Worm (Caenorhabditis elegans) whole organism, L1 larva: ENCODE data around the gene F13H8.8.

Experiments used
- C16A3.4 ChIP-seq: fragments of 150-350 bp; optimal IDR thresholded peaks from 2 replicates; lab custom pipeline; 2014; ENCODE audit warnings: missing biosample characterization, missing genetic modification characterization
- Y116A8C.19 ChIP-seq: sonication (generic microtip); optimal IDR thresholded peaks from 2 replicates; lab custom pipeline; 2016; ENCODE audit warnings: missing compliant biosample characterization, missing genetic modification characterization, borderline replicate concordance
- alr-1 ChIP-seq: fragments of 200-800 bp; sonication (Bioruptor generic); optimal IDR thresholded peaks from 2 replicates; lab custom pipeline; 2018; ENCODE audit warnings: borderline replicate concordance, mild to moderate bottlenecking, missing genetic modification characterization, missing compliant biosample characterization
- blmp-1 ChIP-seq: fragments of 150-350 bp; optimal IDR thresholded peaks from 2 replicates; lab custom pipeline; 2014; ENCODE audit warnings: missing biosample characterization, missing genetic modification characterization
- ceh-8 ChIP-seq: fragments of 200-800 bp; sonication (Bioruptor generic); optimal IDR thresholded peaks from 2 replicates; lab custom pipeline; 2018; ENCODE audit warnings: mild to moderate bottlenecking, missing genetic modification characterization, moderate library complexity, missing compliant biosample characterization
- ceh-82 ChIP-seq, 3 experiments: fragments of 150-350 bp in 1 of 3; sonication (generic microtip) in 2 of 3; optimal IDR thresholded peaks; 2 replicates each; lab custom pipeline; 2014 to 2017; ENCODE audit warnings: missing biosample characterization in 3 of 3, missing genetic modification characterization in 3 of 3
- ceh-90 ChIP-seq: sonication (generic microtip); optimal IDR thresholded peaks from 2 replicates; lab custom pipeline; 2016; ENCODE audit warnings: missing genetic modification characterization, missing compliant biosample characterization
- dpl-1 ChIP-seq, 3 experiments: fragments of 150-350 bp in 2 of 3; sonication (generic microtip) in 1 of 3; optimal IDR thresholded peaks; 2 replicates each; lab custom pipeline; 2014 to 2017; ENCODE audit warnings: missing biosample characterization in 3 of 3, missing genetic modification characterization in 3 of 3, missing genetic modification reagents in 3 of 3
- dsc-1 ChIP-seq: sonication (generic microtip); optimal IDR thresholded peaks from 2 replicates; lab custom pipeline; 2016; ENCODE audit warnings: mild to moderate bottlenecking, missing genetic modification characterization, missing compliant biosample characterization
- efl-1 ChIP-seq, 4 experiments: fragments of 150-350 bp; optimal IDR thresholded peaks in 3 of 4; peaks in 1 of 4; 1 replicate in 1 of 4; 2 replicates in 3 of 4; lab custom pipeline; 2014; ENCODE audit warnings: missing biosample characterization in 2 of 4, missing genetic modification characterization in 2 of 4, missing genetic modification reagents in 2 of 4
- efl-3 ChIP-seq: fragments of 200-800 bp; sonication (Bioruptor generic); optimal IDR thresholded peaks from 2 replicates; lab custom pipeline; 2018; ENCODE audit warnings: mild to moderate bottlenecking, missing genetic modification characterization, missing compliant biosample characterization
- egl-13 ChIP-seq: sonication (generic microtip); optimal IDR thresholded peaks from 2 replicates; lab custom pipeline; 2016; ENCODE audit warnings: missing genotype, missing genetic modification reagents, missing genetic modification characterization, missing compliant biosample characterization
- egl-27 ChIP-seq, 2 experiments: fragments of 150-350 bp in 1 of 2; sonication (generic microtip); optimal IDR thresholded peaks; 3 replicates each; lab custom pipeline; 2017 to 2018; ENCODE audit warnings: missing biosample characterization in 2 of 2, missing genetic modification characterization in 2 of 2, missing genetic modification reagents in 2 of 2
- elt-2 ChIP-seq: sonication (generic microtip); optimal IDR thresholded peaks from 2 replicates; lab custom pipeline; 2016; ENCODE audit warnings: missing genetic modification characterization, mild to moderate bottlenecking, inconsistent platforms, missing compliant biosample characterization, missing genetic modification reagents
- fkh-4 ChIP-seq: sonication (generic microtip); optimal IDR thresholded peaks from 2 replicates; lab custom pipeline; 2016; ENCODE audit warnings: missing compliant biosample characterization, missing genetic modification characterization, borderline replicate concordance
- fkh-8 ChIP-seq: sonication (generic microtip); optimal IDR thresholded peaks from 2 replicates; lab custom pipeline; 2016; ENCODE audit warnings: mild to moderate bottlenecking, missing genetic modification characterization, missing compliant biosample characterization
- fos-1 ChIP-seq: fragments of 150-350 bp; optimal IDR thresholded peaks from 2 replicates; lab custom pipeline; 2014; ENCODE audit warnings: missing biosample characterization, missing genetic modification characterization
- hlh-4 ChIP-seq: sonication (generic microtip); optimal IDR thresholded peaks from 2 replicates; lab custom pipeline; 2016; ENCODE audit warnings: mild to moderate bottlenecking, missing genetic modification characterization, missing compliant biosample characterization
- irx-1 ChIP-seq: sonication (generic microtip); optimal IDR thresholded peaks from 2 replicates; lab custom pipeline; 2016; ENCODE audit warnings: missing genetic modification characterization, missing compliant biosample characterization
- jun-1 ChIP-seq: fragments of 150-350 bp; optimal IDR thresholded peaks from 2 replicates; lab custom pipeline; 2014; ENCODE audit warnings: missing biosample characterization, missing genetic modification reagents, missing genetic modification characterization
- lin-13 ChIP-seq: fragments of 150-350 bp; optimal IDR thresholded peaks from 2 replicates; lab custom pipeline; 2014; ENCODE audit warnings: missing biosample characterization, missing genetic modification reagents, missing genetic modification characterization
- lin-14 ChIP-seq: fragments of 200-800 bp; sonication (Bioruptor generic); optimal IDR thresholded peaks from 2 replicates; lab custom pipeline; 2018; ENCODE audit warnings: mild to moderate bottlenecking, missing genetic modification characterization, moderate library complexity, missing compliant biosample characterization
- lin-15B ChIP-seq: fragments of 150-350 bp; sonication (generic microtip); optimal IDR thresholded peaks from 3 replicates; lab custom pipeline; 2014; ENCODE audit warnings: missing biosample characterization, missing genetic modification characterization
- lin-35 ChIP-seq, 2 experiments: fragments of 150-350 bp; optimal IDR thresholded peaks; 2 replicates each; lab custom pipeline; 2014; ENCODE audit warnings: missing biosample characterization in 2 of 2, missing genetic modification characterization in 2 of 2, missing genetic modification reagents in 2 of 2
- lsy-2 ChIP-seq, 2 experiments: fragments of 150-350 bp; optimal IDR thresholded peaks; 2 replicates each; lab custom pipeline; 2014; ENCODE audit warnings: missing biosample characterization in 2 of 2, missing genetic modification characterization in 2 of 2
- mab-9 ChIP-seq: fragments of 200-800 bp; sonication (Bioruptor generic); IDR thresholded peaks from 2 replicates; pipeline ENCODE4 v1.3.6; 2022; ENCODE audit warnings: missing genetic modification reagents, missing genetic modification characterization, missing compliant biosample characterization
- mef-2 ChIP-seq: fragments of 150-350 bp; optimal IDR thresholded peaks from 2 replicates; lab custom pipeline; 2014; ENCODE audit warnings: missing biosample characterization, missing genetic modification characterization
- nhr-11 ChIP-seq: fragments of 150-350 bp; optimal IDR thresholded peaks from 2 replicates; lab custom pipeline; 2014; ENCODE audit warnings: missing biosample characterization, missing genetic modification characterization
- nhr-12 ChIP-seq: sonication (generic microtip); optimal IDR thresholded peaks from 2 replicates; lab custom pipeline; 2017; ENCODE audit warnings: missing biosample characterization, missing genetic modification characterization
- nhr-20 ChIP-seq: sonication (generic microtip); optimal IDR thresholded peaks from 2 replicates; lab custom pipeline; 2016; ENCODE audit warnings: mild to moderate bottlenecking, missing genetic modification characterization, missing compliant biosample characterization
- nhr-76 ChIP-seq: sonication (generic microtip); optimal IDR thresholded peaks from 2 replicates; lab custom pipeline; 2017; ENCODE audit warnings: missing biosample characterization, missing genetic modification characterization
- nhr-84 ChIP-seq: sonication (generic microtip); optimal IDR thresholded peaks from 2 replicates; lab custom pipeline; 2017; ENCODE audit warnings: missing biosample characterization, missing genetic modification characterization
- nhr-85 ChIP-seq: sonication (generic microtip); peaks from one replicate; lab custom pipeline; 2016; ENCODE audit warnings: missing genetic modification characterization, inconsistent platforms, missing compliant biosample characterization
- nhr-90 ChIP-seq: sonication (generic microtip); optimal IDR thresholded peaks from 2 replicates; lab custom pipeline; 2016; ENCODE audit warnings: mild to moderate bottlenecking, missing genetic modification characterization, missing compliant biosample characterization; ENCODE audit not compliant: poor library complexity
- pqm-1 ChIP-seq: sonication (generic microtip); optimal IDR thresholded peaks from 3 replicates; lab custom pipeline; 2017; ENCODE audit warnings: missing biosample characterization, missing genetic modification characterization
- rnt-1 ChIP-seq: sonication (generic microtip); optimal IDR thresholded peaks from 2 replicates; lab custom pipeline; 2016; ENCODE audit warnings: mild to moderate bottlenecking, missing genetic modification characterization, moderate library complexity, missing compliant biosample characterization
- skn-1 ChIP-seq: fragments of 150-350 bp; optimal IDR thresholded peaks from 2 replicates; lab custom pipeline; 2014; ENCODE audit warnings: missing biosample characterization, missing genetic modification characterization
- snpc-4 ChIP-seq: fragments of 150-350 bp; optimal IDR thresholded peaks from 2 replicates; lab custom pipeline; 2014; ENCODE audit warnings: missing biosample characterization, missing genetic modification characterization
- sptf-1 ChIP-seq: fragments of 150-350 bp; optimal IDR thresholded peaks from 2 replicates; lab custom pipeline; 2014; ENCODE audit warnings: missing biosample characterization, missing genetic modification characterization
- sup-37 ChIP-seq: fragments of 200-800 bp; sonication (Bioruptor generic); optimal IDR thresholded peaks from 2 replicates; lab custom pipeline; 2018; ENCODE audit warnings: mild to moderate bottlenecking, missing genetic modification characterization, missing compliant biosample characterization
- swsn-7 ChIP-seq: sonication (generic microtip); optimal IDR thresholded peaks from 2 replicates; lab custom pipeline; 2016; ENCODE audit warnings: missing genetic modification characterization, missing compliant biosample characterization
- tlp-1 ChIP-seq: fragments of 150-350 bp; optimal IDR thresholded peaks from 2 replicates; lab custom pipeline; 2014; ENCODE audit warnings: missing biosample characterization, missing genetic modification characterization
- unc-130 ChIP-seq: fragments of 150-350 bp; optimal IDR thresholded peaks from 2 replicates; lab custom pipeline; 2017; ENCODE audit warnings: missing biosample characterization, missing genetic modification characterization, inconsistent platforms
- unc-86 ChIP-seq: sonication (generic microtip); optimal IDR thresholded peaks from 2 replicates; lab custom pipeline; 2016; ENCODE audit warnings: missing genetic modification characterization, missing compliant biosample characterization
- unc-98 ChIP-seq: fragments of 200-800 bp; sonication (Bioruptor generic); IDR thresholded peaks from 2 replicates; pipeline ENCODE4 v1.3.6; 2022; ENCODE audit warnings: missing genetic modification characterization, missing compliant biosample characterization
- vab-15 ChIP-seq: sonication (generic microtip); optimal IDR thresholded peaks from 2 replicates; lab custom pipeline; 2017; ENCODE audit warnings: missing genotype, mild to moderate bottlenecking, missing genetic modification characterization, missing compliant biosample characterization
- xbp-1 ChIP-seq: sonication (generic microtip); optimal IDR thresholded peaks from 2 replicates; lab custom pipeline; 2016; ENCODE audit warnings: missing genetic modification characterization, missing compliant biosample characterization
- zag-1 ChIP-seq: fragments of 150-350 bp; optimal IDR thresholded peaks from 2 replicates; lab custom pipeline; 2014; ENCODE audit warnings: missing biosample characterization, missing genetic modification characterization
- zip-4 ChIP-seq: fragments of 200-800 bp; sonication (Bioruptor generic); optimal IDR thresholded peaks from 2 replicates; lab custom pipeline; 2018; ENCODE audit warnings: mild to moderate bottlenecking, missing genetic modification characterization, moderate library complexity, missing compliant biosample characterization

Gene F13H8.8

ce11 chrII:6250782-6251461, 17.0 kb downstream of the F13H8.8 start, which contains the start of gene phb-2 (continued):
- TF ChIP-seq irx-1 (tag; lab: Kevin White, UChicago) (peak; percentile 49), lin-14 (GFP tag; lab: Kevin White, UChicago) (peak; percentile 73), dsc-1 (tag; lab: Kevin White, UChicago) (peak; percentile 44), nhr-11 (peak; percentile 46), efl-1 (optimal IDR thresholded peaks at IDR 0.05; lab: Kevin White, UChicago) (peak; percentile 92 to 99), efl-1 (GFP tag; optimal IDR thresholded peaks at IDR 0.05 in 1 of 2; lab: Kevin White, UChicago) (peak; percentile 98 to 100), nhr-20 (tag; lab: Kevin White, UChicago) (peak; percentile 79), xbp-1 (tag; lab: Kevin White, UChicago) (peak; percentile 74), jun-1 (tag; lab: Kevin White, UChicago) (peak; percentile 68), nhr-76 (tag; lab: Kevin White, UChicago) (no peak), nhr-12 (tag; lab: Kevin White, UChicago) (no peak), tlp-1 (tag; lab: Kevin White, UChicago) (no peak), egl-27 (tag; optimal IDR thresholded peaks at IDR 0.05; lab: Kevin White, UChicago) (no peak), blmp-1 (tag; lab: Kevin White, UChicago) (peak; percentile 73), pqm-1 (tag; lab: Kevin White, UChicago) (no peak), fos-1 (tag; lab: Kevin White, UChicago) (peak; percentile 63), unc-98 (GFP tag; lab: Robert Waterston, UW) (no peak), egl-13 (tag; lab: Kevin White, UChicago) (no peak), mef-2 (tag; lab: Kevin White, UChicago) (no peak), nhr-85 (tag; lab: Kevin White, UChicago) (peak; percentile 91), zag-1 (tag; lab: Kevin White, UChicago) (no peak), fkh-8 (tag; lab: Kevin White, UChicago) (peak; percentile 64), nhr-90 (tag; lab: Kevin White, UChicago) (peak; percentile 73), C16A3.4 (peak; percentile 79), hlh-4 (tag; lab: Kevin White, UChicago) (no peak), snpc-4 (tag; lab: Kevin White, UChicago) (peak; percentile 54), swsn-7 (peak; percentile 70), lsy-2 (tag; optimal IDR thresholded peaks at IDR 0.05; lab: Kevin White, UChicago) (peak; percentile 86 to 94), unc-86 (tag; lab: Kevin White, UChicago) (peak; percentile 63), mab-9 (peak; percentile 11; the same call in 1 of the 2 replicates), lin-13 (peak; percentile 70), ceh-90 (tag; lab: Kevin White, UChicago) (no peak), sup-37 (GFP tag; lab: Kevin White, UChicago) (no peak), sptf-1 (tag; lab: Kevin White, UChicago) (no peak), dpl-1 (GFP tag; optimal IDR thresholded peaks at IDR 0.05; lab: Kevin White, UChicago) (peak; percentile 97 to 98 (median 97)), nhr-84 (tag; lab: Kevin White, UChicago) (no peak), rnt-1 (tag; lab: Kevin White, UChicago) (peak; percentile 84), efl-3 (GFP tag; lab: Kevin White, UChicago) (no peak), fkh-4 (tag; lab: Kevin White, UChicago) (no peak)
- TF ChIP-seq, all 84 proteins: peak for 49

ce11 chrII:6248503-6248902, 19.4 kb downstream of the F13H8.8 start:
- TF ChIP-seq vab-15 (tag; lab: Kevin White, UChicago) (no peak), Y116A8C.19 (tag; lab: Kevin White, UChicago) (no peak), nhr-11 (no peak), zip-4 (GFP tag; lab: Kevin White, UChicago) (no peak), ceh-8 (GFP tag; lab: Kevin White, UChicago) (no peak), elt-2 (peak; percentile 29), alr-1 (tag; lab: Kevin White, UChicago) (no peak), nhr-76 (tag; lab: Kevin White, UChicago) (no peak), lin-35 (GFP tag; optimal IDR thresholded peaks at IDR 0.05; lab: Kevin White, UChicago) (peak; percentile 42 to 83), lin-15B (tag; lab: Kevin White, UChicago) (no peak), lin-13 (no peak), nhr-20 (tag; lab: Kevin White, UChicago) (peak; percentile 45), unc-130 (tag; lab: Kevin White, UChicago) (peak; percentile 35), nhr-90 (tag; lab: Kevin White, UChicago) (peak; percentile 64), mab-9 (no peak), skn-1 (tag; lab: Kevin White, UChicago) (peak; percentile 27), lin-14 (GFP tag; lab: Kevin White, UChicago) (no peak), ceh-82 (tag; optimal IDR thresholded peaks at IDR 0.05; lab: Kevin White, UChicago) (peak; percentile 4 to 36 (median 20)), efl-1 (optimal IDR thresholded peaks at IDR 0.05; lab: Kevin White, UChicago) (peak; percentile 64 to 74), efl-1 (GFP tag; optimal IDR thresholded peaks at IDR 0.05 in 1 of 2; lab: Kevin White, UChicago) (peak; percentile 62 to 98), fos-1 (tag; lab: Kevin White, UChicago) (peak; percentile 10)
